Fruit fly (Drosophila melanogaster) whole organism, prepupa: Measurements from ENCODE around the gene Cpr76Bc.

Source experiments
- CG10669 ChIP-seq: fragments of 200-800 bp; sonication (Bioruptor generic); optimal IDR thresholded peaks from 3 replicates; lab custom pipeline; 2018; ENCODE audit warnings: missing biosample characterization, mild to moderate bottlenecking, missing genetic modification characterization, moderate library complexity
- CG15336 ChIP-seq: fragments of 200-800 bp; sonication (Bioruptor generic); IDR thresholded peaks from 2 replicates; pipeline ENCODE4 v1.3.6; 2022; ENCODE audit warnings: missing biosample characterization, missing genetic modification characterization
- CG16779 ChIP-seq: fragments of 200-800 bp; sonication (Bioruptor generic); optimal IDR thresholded peaks from 3 replicates; lab custom pipeline; 2017; ENCODE audit warnings: missing biosample characterization, mild to moderate bottlenecking, missing genetic modification characterization
- CG31627 ChIP-seq: fragments of 200-800 bp; sonication (Bioruptor generic); optimal IDR thresholded peaks from 3 replicates; lab custom pipeline; 2016; ENCODE audit warnings: missing biosample characterization, missing genetic modification characterization
- CG32006 ChIP-seq: fragments of 200-800 bp; sonication (Bioruptor generic); optimal IDR thresholded peaks from 3 replicates; lab custom pipeline; 2017; ENCODE audit warnings: missing biosample characterization, mild to moderate bottlenecking, missing genetic modification characterization
- CG34406 ChIP-seq: fragments of 200-800 bp; sonication (Bioruptor generic); optimal IDR thresholded peaks from 3 replicates; lab custom pipeline; 2016; ENCODE audit warnings: missing biosample characterization, missing genetic modification characterization
- CG4318 ChIP-seq: fragments of 200-800 bp; sonication (Bioruptor generic); optimal IDR thresholded peaks from 3 replicates; lab custom pipeline; 2017; ENCODE audit warnings: missing biosample characterization, mild to moderate bottlenecking, missing genetic modification characterization
- CG6163 ChIP-seq: fragments of 200-800 bp; sonication (Bioruptor generic); IDR thresholded peaks from 3 replicates; pipeline ENCODE4 v1.3.6; 2022; ENCODE audit warnings: missing biosample characterization, missing genetic modification characterization
- CG6276 ChIP-seq: fragments of 200-800 bp; sonication (Bioruptor generic); optimal IDR thresholded peaks from 2 replicates; lab custom pipeline; 2017; ENCODE audit warnings: missing biosample characterization, mild to moderate bottlenecking, missing genetic modification characterization
- CG6792 ChIP-seq: fragments of 200-800 bp; sonication (Bioruptor generic); optimal IDR thresholded peaks from 3 replicates; lab custom pipeline; 2016; ENCODE audit warnings: missing biosample characterization, missing genetic modification characterization
- CG6808 ChIP-seq: fragments of 200-800 bp; sonication (Bioruptor generic); optimal IDR thresholded peaks from 3 replicates; lab custom pipeline; 2017; ENCODE audit warnings: missing biosample characterization, missing genetic modification characterization, mild to moderate bottlenecking, moderate library complexity, missing genetic modification reagents
- CG6854 ChIP-seq: fragments of 200-800 bp; sonication (Bioruptor generic); optimal IDR thresholded peaks from 2 replicates; lab custom pipeline; 2017; ENCODE audit warnings: missing biosample characterization, mild to moderate bottlenecking, missing genetic modification characterization
- CG7368 ChIP-seq: fragments of 200-800 bp; sonication (Bioruptor generic); optimal IDR thresholded peaks from 3 replicates; lab custom pipeline; 2016; ENCODE audit warnings: missing biosample characterization, missing genetic modification characterization
- CG8632 ChIP-seq: fragments of 200-800 bp; sonication (Bioruptor generic); optimal IDR thresholded peaks from 3 replicates; lab custom pipeline; 2016; ENCODE audit warnings: missing biosample characterization, missing genetic modification characterization
- CG9139 ChIP-seq: fragments of 200-800 bp; sonication (Bioruptor generic); optimal IDR thresholded peaks from 3 replicates; lab custom pipeline; 2017; ENCODE audit warnings: missing biosample characterization, mild to moderate bottlenecking, missing genetic modification characterization
- Eip78C ChIP-seq: fragments of 200-800 bp; sonication (Bioruptor generic); peaks from one replicate; lab custom pipeline; 2016; ENCODE audit warnings: missing biosample characterization, missing genetic modification characterization
- Eip93F ChIP-seq: fragments of 200-800 bp; sonication (Bioruptor generic); optimal IDR thresholded peaks from 2 replicates; lab custom pipeline; 2016; ENCODE audit warnings: missing biosample characterization, mild to moderate bottlenecking, missing genetic modification characterization
- Ets21C ChIP-seq: fragments of 200-800 bp; sonication (Bioruptor generic); optimal IDR thresholded peaks from 3 replicates; lab custom pipeline; 2016; ENCODE audit warnings: missing biosample characterization, missing genetic modification characterization
- Ets96B ChIP-seq: fragments of 200-800 bp; optimal IDR thresholded peaks from 2 replicates; lab custom pipeline; 2019; ENCODE audit warnings: missing biosample characterization, mild to moderate bottlenecking, missing genetic modification characterization, moderate library complexity
- Gug ChIP-seq: fragments of 200-800 bp; sonication (Bioruptor generic); IDR thresholded peaks from 2 replicates; pipeline ENCODE4 v1.3.6; 2022; ENCODE audit warnings: missing biosample characterization, missing genetic modification characterization
- Hr38 ChIP-seq: sonication (Bioruptor generic); optimal IDR thresholded peaks from 2 replicates; lab custom pipeline; 2016; ENCODE audit warnings: missing biosample characterization, missing genetic modification characterization
- Met ChIP-seq: fragments of 200-800 bp; sonication (Bioruptor generic); optimal IDR thresholded peaks from 3 replicates; lab custom pipeline; 2016; ENCODE audit warnings: missing biosample characterization, missing genetic modification characterization
- OdsH ChIP-seq: fragments of 200-800 bp; sonication (Bioruptor generic); optimal IDR thresholded peaks from 3 replicates; lab custom pipeline; 2016; ENCODE audit warnings: missing biosample characterization, missing genetic modification characterization
- Smox ChIP-seq: fragments of 200-800 bp; sonication (Bioruptor generic); optimal IDR thresholded peaks from 3 replicates; lab custom pipeline; 2016; ENCODE audit warnings: missing biosample characterization, missing genetic modification characterization
- Sox14 ChIP-seq: fragments of 200-800 bp; sonication (Bioruptor generic); optimal IDR thresholded peaks from 3 replicates; lab custom pipeline; 2016; ENCODE audit warnings: missing biosample characterization, missing genetic modification characterization
- Sox15 ChIP-seq: fragments of 200-800 bp; sonication (Bioruptor generic); optimal IDR thresholded peaks from 3 replicates; lab custom pipeline; 2016; ENCODE audit warnings: missing biosample characterization, missing genetic modification characterization
- achi ChIP-seq: fragments of 200-800 bp; sonication (Bioruptor generic); optimal IDR thresholded peaks from 3 replicates; lab custom pipeline; 2016; ENCODE audit warnings: missing biosample characterization, missing genetic modification characterization
- acj6 ChIP-seq: fragments of 200-800 bp; sonication (Bioruptor generic); optimal IDR thresholded peaks from 3 replicates; lab custom pipeline; 2016; ENCODE audit warnings: missing biosample characterization, missing genetic modification characterization
- cyc ChIP-seq: fragments of 200-800 bp; sonication (Bioruptor generic); optimal IDR thresholded peaks from 3 replicates; lab custom pipeline; 2016; ENCODE audit warnings: missing biosample characterization, missing genetic modification characterization
- dac ChIP-seq: fragments of 200-800 bp; sonication (Bioruptor generic); optimal IDR thresholded peaks from 2 replicates; lab custom pipeline; 2017; ENCODE audit warnings: missing biosample characterization, mild to moderate bottlenecking, missing genetic modification characterization
- dsx ChIP-seq: fragments of 200-800 bp; optimal IDR thresholded peaks from 3 replicates; lab custom pipeline; 2019; ENCODE audit warnings: missing biosample characterization, mild to moderate bottlenecking, missing genetic modification characterization, moderate library complexity; ENCODE audit not compliant: poor library complexity, severe bottlenecking
- eg ChIP-seq: fragments of 200-800 bp; sonication (Bioruptor generic); IDR thresholded peaks from 3 replicates; pipeline ENCODE4 v1.3.6; 2022; ENCODE audit warnings: missing biosample characterization, missing genetic modification characterization
- esn ChIP-seq: fragments of 200-800 bp; sonication (Bioruptor generic); optimal IDR thresholded peaks from 2 replicates; lab custom pipeline; 2016; ENCODE audit warnings: missing biosample characterization, mild to moderate bottlenecking, missing genetic modification characterization, moderate library complexity
- fd59A ChIP-seq: fragments of 200-800 bp; sonication (Bioruptor generic); optimal IDR thresholded peaks from 2 replicates; lab custom pipeline; 2017; ENCODE audit warnings: missing biosample characterization, mild to moderate bottlenecking, missing genetic modification characterization, missing genetic modification reagents
- fkh ChIP-seq: fragments of 200-800 bp; sonication (Bioruptor generic); optimal IDR thresholded peaks from 3 replicates; lab custom pipeline; 2017; ENCODE audit warnings: missing biosample characterization, mild to moderate bottlenecking, missing genetic modification characterization, moderate library complexity
- net ChIP-seq: fragments of 200-800 bp; sonication (Bioruptor generic); optimal IDR thresholded peaks from 3 replicates; lab custom pipeline; 2016; ENCODE audit warnings: missing biosample characterization, missing genetic modification characterization
- pdm3 ChIP-seq: fragments of 200-800 bp; sonication (Bioruptor generic); optimal IDR thresholded peaks from 3 replicates; lab custom pipeline; 2016; ENCODE audit warnings: missing biosample characterization, missing genetic modification characterization
- salr ChIP-seq, 2 experiments: fragments of 200-800 bp; sonication (Bioruptor generic); optimal IDR thresholded peaks; 3 replicates each; lab custom pipeline; 2016 to 2018; ENCODE audit warnings: missing biosample characterization in 2 of 2, missing genetic modification characterization in 2 of 2, mild to moderate bottlenecking in 1 of 2
- spab ChIP-seq: fragments of 200-800 bp; sonication (Bioruptor generic); optimal IDR thresholded peaks from 2 replicates; lab custom pipeline; 2017; ENCODE audit warnings: missing biosample characterization, mild to moderate bottlenecking, missing genetic modification characterization, missing genetic modification reagents
- svp ChIP-seq: fragments of 200-800 bp; sonication (Bioruptor generic); peaks from one replicate; lab custom pipeline; 2016; ENCODE audit warnings: missing biosample characterization, missing genetic modification characterization
- topi ChIP-seq: fragments of 200-800 bp; sonication (Bioruptor generic); optimal IDR thresholded peaks from 3 replicates; lab custom pipeline; 2016; ENCODE audit warnings: missing biosample characterization, missing genetic modification characterization

The Cpr76Bc gene

DNA sequence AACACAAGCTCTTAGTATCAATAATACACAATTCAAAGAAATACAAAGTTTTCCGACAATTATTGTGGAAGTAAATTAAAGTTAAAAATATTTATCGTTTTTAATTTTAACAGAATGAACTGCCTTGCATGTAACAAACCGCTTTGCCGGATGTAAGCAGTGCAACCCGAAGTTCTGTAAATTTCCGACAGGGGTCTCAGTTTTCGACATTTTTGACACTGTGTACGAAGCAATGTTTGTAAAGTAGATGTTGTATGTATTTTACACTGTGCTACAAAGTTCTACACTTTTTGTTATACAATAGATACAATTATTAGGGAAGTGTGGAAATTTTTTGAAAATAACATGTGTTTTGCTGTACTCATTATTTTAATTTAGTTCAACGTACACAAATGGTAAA is 4.2 kb upstream of the Cpr76Bc start (continued):
- TF ChIP-seq Ets96B (no peak), Gug (GFP tag; lab: Robert Waterston, UW) (no peak), net (peak; percentile 29), cyc (peak; percentile 82), CG10669 (GFP tag; lab: Kevin White, UChicago) (peak; percentile 34), dac (GFP tag; lab: Kevin White, UChicago) (peak; percentile 32), salr (GFP tag; optimal IDR thresholded peaks at IDR 0.05; lab: Kevin White, UChicago) (peak in 1 of 2 experiments; percentile 73), Sox14 (GFP tag; lab: Kevin White, UChicago) (no peak), Eip78C (GFP tag; lab: Kevin White, UChicago) (peak; percentile 79), svp (GFP tag; lab: Kevin White, UChicago) (peak; percentile 64), Hr38 (GFP tag; lab: Kevin White, UChicago) (no peak), acj6 (GFP tag; lab: Kevin White, UChicago) (peak; percentile 40), topi (GFP tag; lab: Kevin White, UChicago) (peak; percentile 60), esn (GFP tag; lab: Kevin White, UChicago) (no peak), CG6792 (GFP tag; lab: Kevin White, UChicago) (peak; percentile 47), CG16779 (tag; lab: Kevin White, UChicago) (no peak), Smox (GFP tag; lab: Kevin White, UChicago) (peak; percentile 18), achi (GFP tag; lab: Kevin White, UChicago) (no peak), CG4318 (no peak), Ets21C (GFP tag; lab: Kevin White, UChicago) (peak; percentile 27), eg (GFP tag; lab: Robert Waterston, UW) (peak; percentile 75), CG32006 (GFP tag; lab: Kevin White, UChicago) (no peak), CG31627 (GFP tag; lab: Kevin White, UChicago) (peak; percentile 75), Met (GFP tag; lab: Kevin White, UChicago) (peak; percentile 36), dsx (GFP tag; lab: Kevin White, UChicago) (no peak), fd59A (no peak), CG6854 (GFP tag; lab: Kevin White, UChicago) (no peak), CG9139 (GFP tag; lab: Kevin White, UChicago) (no peak), pdm3 (GFP tag; lab: Kevin White, UChicago) (peak; percentile 60), Sox15 (GFP tag; lab: Kevin White, UChicago) (peak; percentile 34), CG6276 (GFP tag; lab: Kevin White, UChicago) (no peak), CG34406 (GFP tag; lab: Kevin White, UChicago) (peak; percentile 33), CG7368 (GFP tag; lab: Kevin White, UChicago) (peak; percentile 55)
- TF ChIP-seq, all 60 proteins: peak for 30

DNA sequence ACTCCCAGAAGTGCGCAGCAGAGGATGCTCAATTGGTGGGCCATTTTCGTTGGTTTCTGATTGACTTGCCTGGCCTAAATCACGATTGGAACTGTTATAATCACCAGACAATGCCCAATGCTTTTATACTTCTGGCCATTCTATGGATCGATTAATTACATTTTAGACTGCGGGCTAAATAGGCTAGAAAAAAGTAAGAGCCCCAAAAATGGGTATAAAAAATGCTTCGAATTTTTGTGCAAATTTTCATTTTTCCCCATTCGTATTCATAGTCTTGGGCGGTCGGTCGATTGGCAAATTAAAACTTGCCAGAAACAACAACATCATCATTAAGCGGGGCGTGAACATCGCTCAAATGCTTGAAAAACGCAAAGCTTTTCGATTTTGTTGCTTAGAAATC is 2.5 kb upstream of the Cpr76Bc start, which contains the start of gene Cpr76Ba:
TSS of gene Cpr76Ba (minus strand) at position 101 of the 400 bp plus-strand sequence.
- no peak for TF ChIP-seq fkh
- TF ChIP-seq Hr38 (GFP tag; lab: Kevin White, UChicago): no peak
- no peak for TF ChIP-seq dac (GFP tag; lab: Kevin White, UChicago)
- no peak for TF ChIP-seq CG9139 (GFP tag; lab: Kevin White, UChicago)
- no peak for TF ChIP-seq CG8632 (GFP tag; lab: Kevin White, UChicago)
- TF ChIP-seq CG6808 (GFP tag; lab: Kevin White, UChicago): no peak
- no peak for TF ChIP-seq Ets96B
- TF ChIP-seq acj6 (GFP tag; lab: Kevin White, UChicago): no peak
- TF ChIP-seq, all 60 proteins: peak for 0

DNA sequence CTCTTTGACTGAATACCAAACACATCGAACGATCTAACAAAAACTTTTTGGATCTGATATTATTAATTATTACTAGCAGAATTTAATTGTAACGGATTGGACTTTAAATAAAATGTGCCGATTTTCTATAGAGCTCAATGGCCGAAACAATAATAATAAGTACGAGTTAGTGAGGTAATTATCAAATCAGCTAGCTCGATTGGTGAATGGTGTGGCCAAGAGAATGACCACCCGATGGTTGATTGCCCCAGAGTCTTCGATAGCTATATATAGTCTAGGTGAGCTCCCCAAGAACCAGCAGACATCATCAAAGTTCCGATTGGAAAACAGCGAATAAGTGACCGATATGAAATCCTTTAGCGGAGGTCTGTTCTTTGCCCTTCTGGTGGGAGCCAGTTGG is 1.4 kb upstream of the Cpr76Bc start, which contains the start of gene Cpr76Bb:
TSS of gene Cpr76Bb (plus strand) at position 301 of the 400 bp plus-strand sequence.
- TF ChIP-seq CG15336 (GFP tag; lab: Robert Waterston, UW): no peak
- TF ChIP-seq Hr38 (GFP tag; lab: Kevin White, UChicago): no peak
- TF ChIP-seq OdsH: no peak
- TF ChIP-seq Eip93F (GFP tag; lab: Kevin White, UChicago): no peak
- no peak for TF ChIP-seq CG6276 (GFP tag; lab: Kevin White, UChicago)
- TF ChIP-seq CG4318: no peak
- no peak for TF ChIP-seq acj6 (GFP tag; lab: Kevin White, UChicago)
- no peak for TF ChIP-seq CG6163 (GFP tag; lab: Robert Waterston, UW)
- TF ChIP-seq Ets96B: no peak
- no peak for TF ChIP-seq spab
